Fruit fly (Drosophila melanogaster): ENCODE data around the gene CG6144.

DNA sequence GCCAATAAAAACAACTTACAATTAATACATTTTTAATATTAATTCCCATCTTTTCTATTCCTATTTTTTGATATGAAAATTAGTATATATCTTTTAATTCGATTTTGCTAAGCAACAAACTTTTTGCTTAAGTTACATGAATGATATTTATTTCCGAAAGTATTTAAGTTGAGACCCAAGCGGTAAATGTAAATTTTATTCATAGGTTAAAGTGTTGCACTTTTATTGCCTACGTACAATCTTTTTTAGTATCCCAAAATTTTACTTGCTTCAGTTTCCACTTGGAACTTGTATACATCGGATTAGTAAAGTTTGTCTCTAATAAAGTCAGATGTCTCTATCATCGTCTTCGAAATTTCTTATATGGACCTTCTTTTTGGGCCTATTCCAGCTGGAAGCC lies 43.0 kb downstream of the CG6144 start, which contains the start of gene CG18301:
- no peak for TF ChIP-seq lilli (GFP tag; optimal IDR thresholded peaks at IDR 0.05)
- no peak for TF ChIP-seq so (GFP tag; IDR thresholded peaks at IDR 0.05)
- TF ChIP-seq CG17361 (GFP tag; IDR thresholded peaks at IDR 0.05): no peak
- no peak for TF ChIP-seq D19A (tag; optimal IDR thresholded peaks at IDR 0.05)
- no peak for TF ChIP-seq Camta (GFP tag; optimal IDR thresholded peaks at IDR 0.05)
- TF ChIP-seq CG4707 (GFP tag; optimal IDR thresholded peaks at IDR 0.05): no peak
- no peak for TF ChIP-seq Antp (GFP tag; optimal IDR thresholded peaks at IDR 0.05)
- no peak for TF ChIP-seq ATbp (GFP tag; optimal IDR thresholded peaks at IDR 0.05)
- TF ChIP-seq Blimp-1 (GFP tag; optimal IDR thresholded peaks at IDR 0.05): no peak
- TF ChIP-seq Fer2 (tag; optimal IDR thresholded peaks at IDR 0.05): no peak
- TF ChIP-seq kay (GFP tag; optimal IDR thresholded peaks at IDR 0.05): no peak
- no peak for TF ChIP-seq CG10979 (tag; optimal IDR thresholded peaks at IDR 0.05)

All from whole organism, embryonic.